Worm (Caenorhabditis elegans) whole organism, L1 larva: Measurements from ENCODE around the gene npr-19.

Source experiments
- C34B4.2 ChIP-seq: sonication (generic microtip); optimal IDR thresholded peaks from 2 replicates; lab custom pipeline; 2017; ENCODE audit warnings: mild to moderate bottlenecking, missing genetic modification characterization, missing compliant biosample characterization
- Y116A8C.19 ChIP-seq: sonication (generic microtip); optimal IDR thresholded peaks from 2 replicates; lab custom pipeline; 2016; ENCODE audit warnings: missing compliant biosample characterization, missing genetic modification characterization, borderline replicate concordance
- aha-1 ChIP-seq: fragments of 150-350 bp; optimal IDR thresholded peaks from 2 replicates; lab custom pipeline; 2014; ENCODE audit warnings: missing biosample characterization, missing genetic modification characterization
- aly-2 ChIP-seq: fragments of 150-350 bp; optimal IDR thresholded peaks from 2 replicates; lab custom pipeline; 2014; ENCODE audit warnings: missing biosample characterization, missing genetic modification characterization
- ceh-63 ChIP-seq: fragments of 200-800 bp; sonication (Bioruptor generic); optimal IDR thresholded peaks from 2 replicates; lab custom pipeline; 2018; ENCODE audit warnings: mild to moderate bottlenecking, missing genetic modification characterization, missing compliant biosample characterization
- ceh-88 ChIP-seq: fragments of 200-800 bp; sonication (Bioruptor generic); IDR thresholded peaks from 2 replicates; pipeline ENCODE4 v1.3.6; 2022; ENCODE audit warnings: missing genetic modification characterization, missing compliant biosample characterization
- ceh-90 ChIP-seq: sonication (generic microtip); optimal IDR thresholded peaks from 2 replicates; lab custom pipeline; 2016; ENCODE audit warnings: missing genetic modification characterization, missing compliant biosample characterization
- ces-1 ChIP-seq: fragments of 150-350 bp; optimal IDR thresholded peaks from 2 replicates; lab custom pipeline; 2014; ENCODE audit warnings: missing biosample characterization, missing genetic modification reagents, missing genetic modification characterization
- efl-1 ChIP-seq, 4 experiments: fragments of 150-350 bp; optimal IDR thresholded peaks in 3 of 4; peaks in 1 of 4; 1 replicate in 1 of 4; 2 replicates in 3 of 4; lab custom pipeline; 2014; ENCODE audit warnings: missing biosample characterization in 2 of 4, missing genetic modification characterization in 2 of 4, missing genetic modification reagents in 2 of 4
- egl-13 ChIP-seq: sonication (generic microtip); optimal IDR thresholded peaks from 2 replicates; lab custom pipeline; 2016; ENCODE audit warnings: missing genotype, missing genetic modification reagents, missing genetic modification characterization, missing compliant biosample characterization
- egl-27 ChIP-seq, 2 experiments: fragments of 150-350 bp in 1 of 2; sonication (generic microtip); optimal IDR thresholded peaks; 3 replicates each; lab custom pipeline; 2017 to 2018; ENCODE audit warnings: missing biosample characterization in 2 of 2, missing genetic modification characterization in 2 of 2, missing genetic modification reagents in 2 of 2
- elt-2 ChIP-seq: sonication (generic microtip); optimal IDR thresholded peaks from 2 replicates; lab custom pipeline; 2016; ENCODE audit warnings: missing genetic modification characterization, mild to moderate bottlenecking, inconsistent platforms, missing compliant biosample characterization, missing genetic modification reagents
- fkh-4 ChIP-seq: sonication (generic microtip); optimal IDR thresholded peaks from 2 replicates; lab custom pipeline; 2016; ENCODE audit warnings: missing compliant biosample characterization, missing genetic modification characterization, borderline replicate concordance
- fos-1 ChIP-seq: fragments of 150-350 bp; optimal IDR thresholded peaks from 2 replicates; lab custom pipeline; 2014; ENCODE audit warnings: missing biosample characterization, missing genetic modification characterization
- grh-1 ChIP-seq: fragments of 200-800 bp; sonication (Bioruptor generic); IDR thresholded peaks from 2 replicates; pipeline ENCODE4 v1.3.6; 2022; ENCODE audit warnings: missing genetic modification reagents, missing genetic modification characterization, missing compliant biosample characterization
- lin-14 ChIP-seq: fragments of 200-800 bp; sonication (Bioruptor generic); optimal IDR thresholded peaks from 2 replicates; lab custom pipeline; 2018; ENCODE audit warnings: mild to moderate bottlenecking, missing genetic modification characterization, moderate library complexity, missing compliant biosample characterization
- lin-15B ChIP-seq: fragments of 150-350 bp; sonication (generic microtip); optimal IDR thresholded peaks from 3 replicates; lab custom pipeline; 2014; ENCODE audit warnings: missing biosample characterization, missing genetic modification characterization
- lsy-2 ChIP-seq, 2 experiments: fragments of 150-350 bp; optimal IDR thresholded peaks; 2 replicates each; lab custom pipeline; 2014; ENCODE audit warnings: missing biosample characterization in 2 of 2, missing genetic modification characterization in 2 of 2
- nhr-11 ChIP-seq: fragments of 150-350 bp; optimal IDR thresholded peaks from 2 replicates; lab custom pipeline; 2014; ENCODE audit warnings: missing biosample characterization, missing genetic modification characterization
- nhr-19 ChIP-seq: fragments of 200-800 bp; sonication (Bioruptor generic); conservative IDR thresholded peaks from 2 replicates; pipeline ENCODE4 v1.3.6; 2022; ENCODE audit warnings: missing genetic modification characterization, missing compliant biosample characterization
- nhr-20 ChIP-seq: sonication (generic microtip); optimal IDR thresholded peaks from 2 replicates; lab custom pipeline; 2016; ENCODE audit warnings: mild to moderate bottlenecking, missing genetic modification characterization, missing compliant biosample characterization
- nhr-77 ChIP-seq: fragments of 150-350 bp; optimal IDR thresholded peaks from 2 replicates; lab custom pipeline; 2014; ENCODE audit warnings: missing biosample characterization, missing genetic modification characterization
- skn-1 ChIP-seq: fragments of 150-350 bp; optimal IDR thresholded peaks from 2 replicates; lab custom pipeline; 2014; ENCODE audit warnings: missing biosample characterization, missing genetic modification characterization
- sox-4 ChIP-seq: sonication (generic microtip); optimal IDR thresholded peaks from 2 replicates; lab custom pipeline; 2016; ENCODE audit warnings: missing genetic modification characterization, missing compliant biosample characterization
- sup-37 ChIP-seq: fragments of 200-800 bp; sonication (Bioruptor generic); optimal IDR thresholded peaks from 2 replicates; lab custom pipeline; 2018; ENCODE audit warnings: mild to moderate bottlenecking, missing genetic modification characterization, missing compliant biosample characterization
- tbx-2 ChIP-seq: sonication (generic microtip); optimal IDR thresholded peaks from 2 replicates; lab custom pipeline; 2016; ENCODE audit warnings: missing genetic modification characterization, missing compliant biosample characterization
- tlp-1 ChIP-seq: fragments of 150-350 bp; optimal IDR thresholded peaks from 2 replicates; lab custom pipeline; 2014; ENCODE audit warnings: missing biosample characterization, missing genetic modification characterization
- unc-30 ChIP-seq: sonication (generic microtip); optimal IDR thresholded peaks from 2 replicates; lab custom pipeline; 2017; ENCODE audit warnings: missing biosample characterization, missing genetic modification characterization
- unc-86 ChIP-seq: sonication (generic microtip); optimal IDR thresholded peaks from 2 replicates; lab custom pipeline; 2016; ENCODE audit warnings: missing genetic modification characterization, missing compliant biosample characterization
- zag-1 ChIP-seq: fragments of 150-350 bp; optimal IDR thresholded peaks from 2 replicates; lab custom pipeline; 2014; ENCODE audit warnings: missing biosample characterization, missing genetic modification characterization
- ztf-4 ChIP-seq: fragments of 150-350 bp; optimal IDR thresholded peaks from 2 replicates; lab custom pipeline; 2014; ENCODE audit warnings: missing biosample characterization, missing genetic modification characterization

npr-19 gene

ce11 chrX:726295-726694 is 9.2 kb downstream of the npr-19 start (continued):
- TF ChIP-seq efl-1 (optimal IDR thresholded peaks at IDR 0.05; lab: Kevin White, UChicago) (no peak), efl-1 (GFP tag; optimal IDR thresholded peaks at IDR 0.05 in 1 of 2; lab: Kevin White, UChicago) (no peak), egl-13 (no peak)

ce11 chrX:725868-726267 is 9.6 kb downstream of the npr-19 start, which contains the start of gene sli-1:
TSS of gene sli-1 (minus strand) at chrX:725968.
- no peak for TF ChIP-seq nhr-19

DNA sequence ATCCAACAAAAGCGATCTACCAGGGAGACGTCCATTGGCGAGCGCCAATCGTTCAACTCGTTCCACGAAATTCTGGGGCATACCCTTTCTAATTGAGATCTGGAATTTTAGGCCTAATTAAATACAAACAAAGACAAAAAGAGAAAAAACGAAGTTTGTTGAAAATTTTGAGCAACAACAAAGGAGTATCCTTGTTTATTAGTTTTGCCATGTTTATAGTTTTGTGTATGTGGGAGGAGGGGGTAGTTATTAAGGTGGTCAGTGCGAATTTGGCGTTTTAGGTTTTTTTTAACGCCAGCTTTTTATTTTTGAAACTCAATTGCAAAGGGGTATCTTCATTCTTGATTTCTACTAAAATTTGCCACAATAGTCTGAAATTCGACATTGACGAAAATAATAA is 21.1 kb downstream of the npr-19 start, which contains the start of gene irk-2:
Gene irk-2 (minus strand): TSS at position 101 of the 400 bp plus-strand sequence.
- TF ChIP-seq fos-1 (tag; lab: Kevin White, UChicago) = no peak
- TF ChIP-seq fkh-4 = no peak
- TF ChIP-seq nhr-77 = no peak
- no peak for TF ChIP-seq efl-1 (optimal IDR thresholded peaks at IDR 0.05; lab: Kevin White, UChicago)
- no peak for TF ChIP-seq efl-1 (GFP tag; optimal IDR thresholded peaks at IDR 0.05 in 1 of 2; lab: Kevin White, UChicago)
- no peak for TF ChIP-seq egl-27 (tag; optimal IDR thresholded peaks at IDR 0.05; lab: Kevin White, UChicago)
- TF ChIP-seq aha-1 = no peak
- TF ChIP-seq tbx-2 = no peak
- no peak for TF ChIP-seq ces-1
- no peak for TF ChIP-seq lsy-2 (tag; optimal IDR thresholded peaks at IDR 0.05; lab: Kevin White, UChicago)
- TF ChIP-seq ztf-4 (tag; lab: Kevin White, UChicago) = no peak
- TF ChIP-seq elt-2 (tag; lab: Kevin White, UChicago) = no peak
- TF ChIP-seq Y116A8C.19 (tag; lab: Kevin White, UChicago) = no peak
- no peak for TF ChIP-seq grh-1 (GFP tag; lab: Robert Waterston, UW)
- TF ChIP-seq unc-86 (tag; lab: Kevin White, UChicago) = no peak
- no peak for TF ChIP-seq zag-1 (tag; lab: Kevin White, UChicago)
- no peak for TF ChIP-seq ceh-90 (tag; lab: Kevin White, UChicago)

DNA sequence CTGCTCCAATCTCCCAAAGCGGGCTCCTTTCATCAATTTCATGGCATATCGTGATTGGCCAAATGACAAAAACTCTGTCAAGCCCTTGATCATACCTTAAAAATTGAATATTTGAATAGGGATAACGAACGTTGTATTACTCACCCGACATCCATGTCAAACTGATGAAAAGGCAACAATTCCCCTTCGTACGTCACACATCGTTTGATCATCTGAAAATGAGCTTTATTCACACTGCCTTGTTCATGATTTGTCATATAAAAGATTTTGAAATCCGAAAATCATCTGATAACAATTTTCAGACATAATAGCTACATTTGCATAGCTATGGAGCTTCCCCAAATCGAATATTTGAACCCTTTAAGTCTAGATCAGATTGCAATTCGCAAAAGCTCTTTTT is 29.0 kb downstream of the npr-19 start, which contains the start of gene M02A10.1:
Gene M02A10.1 (plus strand): TSS at position 301 of the 400 bp plus-strand sequence.
- TF ChIP-seq nhr-11 (no peak), sup-37 (no peak), ceh-88 (no peak)
- TF ChIP-seq, all 84 proteins: peak for 0

DNA sequence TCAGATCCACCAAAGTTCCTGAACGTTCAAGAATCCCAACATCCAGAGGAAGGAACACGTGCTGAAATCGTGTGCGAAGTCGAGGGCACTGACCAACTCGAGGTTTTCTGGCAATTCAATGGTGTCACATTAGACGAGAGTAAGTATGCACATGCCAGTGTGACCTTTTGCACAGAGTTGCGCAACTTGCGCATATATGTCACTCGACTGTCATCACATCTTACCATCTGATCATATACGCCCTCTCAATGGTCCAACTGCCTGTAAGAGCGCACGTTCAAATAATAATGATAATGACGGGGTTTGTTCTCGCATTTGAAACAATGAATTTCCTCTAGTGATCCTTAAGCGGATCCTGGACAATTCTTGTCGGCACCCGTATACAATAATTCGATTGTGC is 39.2 kb downstream of the npr-19 start:
- TF ChIP-seq nhr-20 (tag; lab: Kevin White, UChicago) (no peak), efl-1 (optimal IDR thresholded peaks at IDR 0.05; lab: Kevin White, UChicago) (no peak), efl-1 (GFP tag; optimal IDR thresholded peaks at IDR 0.05 in 1 of 2; lab: Kevin White, UChicago) (peak in 1 of 2 experiments; percentile 37)
- TF ChIP-seq, all 84 proteins: peak for 1

- TF ChIP-seq skn-1 (tag; lab: Kevin White, UChicago) = no peak
- no peak for TF ChIP-seq unc-30
- TF ChIP-seq aly-2 (tag; lab: Kevin White, UChicago) = no peak
- TF ChIP-seq ztf-4 (tag; lab: Kevin White, UChicago) = no peak
- TF ChIP-seq sox-4 = no peak
- TF ChIP-seq, all 84 proteins: peak for 0
Measured at ce11 chrX:691613-692012, 43.9 kb downstream of the npr-19 start, which contains the start of gene ncam-1. TSS of gene ncam-1 (plus strand) at chrX:691913.

DNA sequence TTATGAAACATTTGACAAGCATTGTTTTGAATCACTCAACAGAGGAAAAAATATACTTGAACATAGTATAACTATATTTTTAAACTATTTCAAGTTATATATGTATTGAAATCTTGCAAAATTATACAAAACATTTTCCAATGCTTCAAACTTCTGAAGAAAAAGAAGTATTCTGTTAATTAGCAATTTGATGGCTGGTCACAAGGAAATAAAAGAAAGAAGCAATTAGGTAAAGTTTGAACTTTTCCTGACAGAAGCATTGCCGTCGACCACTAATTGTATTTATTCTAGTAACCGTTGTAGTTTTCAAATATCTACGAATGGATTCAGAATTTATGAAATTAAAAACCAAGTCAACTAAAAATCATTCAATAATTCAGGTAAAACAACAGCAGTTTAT is 46.9 kb downstream of the npr-19 start:
- TF ChIP-seq ceh-90 (tag; lab: Kevin White, UChicago) = no peak
- TF ChIP-seq C34B4.2 = no peak
- peak; percentile 8 for TF ChIP-seq tbx-2
- peak; percentile 54 for TF ChIP-seq lin-14 (GFP tag; lab: Kevin White, UChicago)
- no peak for TF ChIP-seq lin-15B (tag; lab: Kevin White, UChicago)
- TF ChIP-seq tlp-1 (tag; lab: Kevin White, UChicago) = no peak
- TF ChIP-seq ceh-63 (GFP tag; lab: Kevin White, UChicago) = peak; percentile 54
